Worm (Caenorhabditis elegans) whole organism, young adult: ENCODE data around the gene F22F7.3.

Experiments
- B0261.1 ChIP-seq: sonication (generic microtip); optimal IDR thresholded peaks from 2 replicates; lab custom pipeline; 2016; ENCODE audit warnings: mild to moderate bottlenecking, missing genetic modification characterization, moderate library complexity, missing compliant biosample characterization
- F22D6.2 ChIP-seq: sonication (generic microtip); optimal IDR thresholded peaks from 2 replicates; lab custom pipeline; 2016; ENCODE audit warnings: mild to moderate bottlenecking, missing genetic modification characterization, missing compliant biosample characterization
- F23B12.7 ChIP-seq: sonication (generic microtip); optimal IDR thresholded peaks from 2 replicates; lab custom pipeline; 2017; ENCODE audit warnings: missing genetic modification characterization, mild to moderate bottlenecking, missing compliant biosample characterization, antibody characterized with exemption, moderate library complexity; ENCODE audit not compliant: insufficient read depth
- F37B4.10 ChIP-seq: fragments of 200-800 bp; sonication (Bioruptor generic); IDR thresholded peaks from 2 replicates; pipeline ENCODE4 v1.3.6; 2022; ENCODE audit warnings: missing genetic modification characterization, missing compliant biosample characterization
- F57A8.1 ChIP-seq: fragments of 200-800 bp; sonication (Bioruptor generic); optimal IDR thresholded peaks from 2 replicates; lab custom pipeline; 2018; ENCODE audit warnings: mild to moderate bottlenecking, missing genetic modification characterization, moderate library complexity, missing compliant biosample characterization
- T26A5.8 ChIP-seq: sonication (generic microtip); optimal IDR thresholded peaks from 2 replicates; lab custom pipeline; 2016; ENCODE audit warnings: missing genetic modification characterization, missing compliant biosample characterization
- Y95B8A.8 ChIP-seq: fragments of 200-800 bp; sonication (Bioruptor generic); IDR thresholded peaks from 2 replicates; pipeline ENCODE4 v1.3.6; 2022; ENCODE audit warnings: missing genetic modification reagents, missing genetic modification characterization, missing compliant biosample characterization
- aptf-2 ChIP-seq: fragments of 200-800 bp; sonication (Bioruptor generic); conservative IDR thresholded peaks from 2 replicates; pipeline ENCODE4 v1.3.6; 2022; ENCODE audit warnings: missing genetic modification reagents, missing genetic modification characterization, missing compliant biosample characterization
- atf-7 ChIP-seq: sonication (generic microtip); optimal IDR thresholded peaks from 2 replicates; lab custom pipeline; 2017; ENCODE audit warnings: mild to moderate bottlenecking, missing genetic modification characterization, missing compliant biosample characterization
- ccch-3 ChIP-seq: fragments of 200-800 bp; sonication (Bioruptor generic); optimal IDR thresholded peaks from 2 replicates; lab custom pipeline; 2018; ENCODE audit warnings: mild to moderate bottlenecking, missing genetic modification characterization, missing compliant biosample characterization
- dpl-1 ChIP-seq: fragments of 150-350 bp; optimal IDR thresholded peaks from 2 replicates; lab custom pipeline; 2014; ENCODE audit warnings: missing biosample characterization, missing genetic modification reagents, missing genetic modification characterization
- egl-18 ChIP-seq: fragments of 200-800 bp; sonication (Bioruptor generic); IDR thresholded peaks from 2 replicates; pipeline ENCODE4 v1.3.6; 2022; ENCODE audit warnings: missing genetic modification reagents, missing genetic modification characterization, missing compliant biosample characterization
- egl-44 ChIP-seq: fragments of 200-800 bp; sonication (Bioruptor generic); IDR thresholded peaks from 2 replicates; pipeline ENCODE4 v1.3.6; 2022; ENCODE audit warnings: missing genetic modification reagents, missing genetic modification characterization, missing compliant biosample characterization
- egrh-3 ChIP-seq: fragments of 200-800 bp; sonication (Bioruptor generic); IDR thresholded peaks from 2 replicates; pipeline ENCODE4 v1.3.6; 2022; ENCODE audit warnings: missing genetic modification reagents, missing genetic modification characterization, missing compliant biosample characterization
- ets-4 ChIP-seq: fragments of 200-800 bp; sonication (Bioruptor generic); optimal IDR thresholded peaks from 2 replicates; lab custom pipeline; 2018; ENCODE audit warnings: mild to moderate bottlenecking, missing genetic modification characterization, missing compliant biosample characterization
- hlh-12 ChIP-seq: sonication (generic microtip); optimal IDR thresholded peaks from 2 replicates; lab custom pipeline; 2016; ENCODE audit warnings: missing genetic modification characterization, missing compliant biosample characterization
- hrde-1 ChIP-seq: sonication (generic microtip); optimal IDR thresholded peaks from 2 replicates; lab custom pipeline; 2016; ENCODE audit warnings: missing genetic modification characterization, mild to moderate bottlenecking, missing compliant biosample characterization, moderate library complexity, missing genotype, missing genetic modification reagents, borderline replicate concordance
- lag-1 ChIP-seq: fragments of 200-800 bp; sonication (Bioruptor generic); IDR thresholded peaks from 2 replicates; pipeline ENCODE4 v1.3.6; 2022; ENCODE audit warnings: missing genetic modification reagents, missing genetic modification characterization, missing compliant biosample characterization
- lir-1 ChIP-seq: fragments of 200-800 bp; sonication (Bioruptor generic); conservative IDR thresholded peaks from 2 replicates; pipeline ENCODE4 v1.3.6; 2022; ENCODE audit warnings: missing genetic modification reagents, missing genetic modification characterization, missing compliant biosample characterization
- lsl-1 ChIP-seq: fragments of 200-800 bp; sonication (Bioruptor generic); optimal IDR thresholded peaks from 2 replicates; lab custom pipeline; 2018; ENCODE audit warnings: mild to moderate bottlenecking, missing genetic modification characterization, moderate library complexity, missing compliant biosample characterization
- lsy-27 ChIP-seq: sonication (generic microtip); optimal IDR thresholded peaks from 2 replicates; lab custom pipeline; 2017; ENCODE audit warnings: missing genetic modification characterization, mild to moderate bottlenecking, missing compliant biosample characterization, antibody characterized with exemption, missing genotype, borderline replicate concordance; ENCODE audit not compliant: insufficient read depth
- madf-3 ChIP-seq: fragments of 200-800 bp; sonication (Bioruptor generic); IDR thresholded peaks from 2 replicates; pipeline ENCODE4 v1.3.6; 2022; ENCODE audit warnings: missing genetic modification reagents, missing genetic modification characterization, missing compliant biosample characterization
- mel-28 ChIP-seq: sonication (generic microtip); optimal IDR thresholded peaks from 2 replicates; lab custom pipeline; 2016; ENCODE audit warnings: borderline replicate concordance, mild to moderate bottlenecking, missing genetic modification characterization, missing compliant biosample characterization
- nhr-27 ChIP-seq: fragments of 200-800 bp; sonication (Bioruptor generic); optimal IDR thresholded peaks from 2 replicates; lab custom pipeline; 2018; ENCODE audit warnings: mild to moderate bottlenecking, missing genetic modification characterization, moderate library complexity, missing compliant biosample characterization
- nhr-80 ChIP-seq: sonication (generic microtip); optimal IDR thresholded peaks from 2 replicates; lab custom pipeline; 2016; ENCODE audit warnings: missing genetic modification characterization, missing compliant biosample characterization
- rcor-1 ChIP-seq: fragments of 200-800 bp; sonication (Bioruptor generic); IDR thresholded peaks from 2 replicates; pipeline ENCODE4 v1.3.6; 2022; ENCODE audit warnings: missing genetic modification reagents, missing genetic modification characterization, missing compliant biosample characterization
- snpc-1.3 ChIP-seq: sonication (generic microtip); optimal IDR thresholded peaks from 2 replicates; lab custom pipeline; 2017; ENCODE audit warnings: missing genetic modification characterization, mild to moderate bottlenecking, missing compliant biosample characterization, antibody characterized with exemption, moderate library complexity, missing genotype, missing genetic modification reagents; ENCODE audit not compliant: insufficient read depth
- snpc-3.4 ChIP-seq: sonication (generic microtip); optimal IDR thresholded peaks from 2 replicates; lab custom pipeline; 2017; ENCODE audit warnings: missing genetic modification characterization, mild to moderate bottlenecking, missing compliant biosample characterization, antibody characterized with exemption, moderate library complexity, missing genotype, missing genetic modification reagents
- tbp1 ChIP-seq: fragments of 200-800 bp; sonication (Bioruptor generic); optimal IDR thresholded peaks from 2 replicates; lab custom pipeline; 2018; ENCODE audit warnings: mild to moderate bottlenecking, missing genetic modification characterization, missing compliant biosample characterization
- tlf-1 ChIP-seq: fragments of 200-800 bp; sonication (Bioruptor generic); optimal IDR thresholded peaks from 2 replicates; lab custom pipeline; 2018; ENCODE audit warnings: mild to moderate bottlenecking, missing genetic modification characterization, missing compliant biosample characterization
- unc-130 ChIP-seq: sonication (generic microtip); optimal IDR thresholded peaks from 2 replicates; lab custom pipeline; 2016; ENCODE audit warnings: missing genetic modification reagents, missing genetic modification characterization, missing compliant biosample characterization
- xnd-1 ChIP-seq: sonication (generic microtip); optimal IDR thresholded peaks from 2 replicates; lab custom pipeline; 2016; ENCODE audit warnings: missing genotype, missing genetic modification reagents, missing genetic modification characterization, missing compliant biosample characterization
- ztf-18 ChIP-seq: sonication (generic microtip); optimal IDR thresholded peaks from 2 replicates; lab custom pipeline; 2016; ENCODE audit warnings: missing genotype, mild to moderate bottlenecking, missing genetic modification characterization, missing compliant biosample characterization
- ztf-3 ChIP-seq: fragments of 200-800 bp; sonication (Bioruptor generic); optimal IDR thresholded peaks from 2 replicates; lab custom pipeline; 2018; ENCODE audit warnings: mild to moderate bottlenecking, missing genetic modification characterization, missing compliant biosample characterization

Gene F22F7.3

DNA sequence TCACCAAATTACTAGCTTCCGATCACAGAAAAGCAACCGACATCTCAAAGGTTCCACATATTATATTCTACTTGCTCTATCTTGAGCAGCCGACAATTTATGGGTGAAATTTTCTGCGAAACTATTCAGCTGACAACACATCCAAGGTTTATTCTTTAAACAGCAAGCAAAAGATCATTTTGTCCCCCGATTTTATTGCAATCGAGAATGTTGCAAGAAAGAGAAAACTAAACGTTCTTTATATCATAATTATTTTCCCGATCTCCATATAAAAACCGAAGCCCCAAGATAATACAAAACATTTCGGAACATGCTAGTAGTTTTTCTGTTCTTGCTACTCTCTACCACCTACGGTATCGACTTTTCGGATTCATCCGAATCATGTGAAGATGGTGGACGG lies 14.7 kb upstream of the F22F7.3 start, which contains the start of gene clec-207:
Gene clec-207 (plus strand): TSS at position 301 of the 400 bp plus-strand sequence.
- TF ChIP-seq ccch-3 (GFP tag; lab: Kevin White, UChicago) (no peak), ztf-3 (GFP tag; lab: Kevin White, UChicago) (no peak), lsy-27 (tag; lab: Kevin White, UChicago) (no peak), Y95B8A.8 (GFP tag; lab: Robert Waterston, UW) (no peak), aptf-2 (no peak), xnd-1 (tag; lab: Kevin White, UChicago) (no peak), ztf-18 (tag; lab: Kevin White, UChicago) (no peak), madf-3 (GFP tag; lab: Robert Waterston, UW) (no peak), snpc-1.3 (no peak), nhr-27 (tag; lab: Kevin White, UChicago) (no peak), B0261.1 (tag; lab: Kevin White, UChicago) (no peak), lag-1 (no peak), T26A5.8 (no peak), ets-4 (GFP tag; lab: Kevin White, UChicago) (no peak), nhr-80 (tag; lab: Kevin White, UChicago) (no peak)

DNA sequence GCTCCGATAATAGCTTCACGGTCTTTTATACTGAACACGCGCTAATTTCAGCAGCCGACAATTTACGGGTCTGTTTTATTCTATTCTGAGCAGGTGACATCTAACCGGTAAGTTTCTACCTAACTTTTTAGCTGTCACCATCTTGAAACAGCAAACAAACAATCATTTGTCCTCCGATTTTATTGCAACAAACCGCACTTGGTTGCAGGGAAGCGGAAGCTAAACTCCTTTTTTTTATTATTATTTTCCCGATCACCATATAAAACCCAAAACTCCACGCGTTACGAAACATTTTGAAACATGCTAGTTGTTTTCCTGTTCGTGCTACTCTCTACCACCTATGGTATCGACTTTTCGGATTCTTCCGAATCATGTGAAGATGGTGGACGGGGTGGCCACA lies 12.8 kb upstream of the F22F7.3 start, which contains the start of gene clec-208:
Gene clec-208 (plus strand): TSS at position 301 of the 400 bp plus-strand sequence.
- TF ChIP-seq F37B4.10 (GFP tag; lab: Robert Waterston, UW) (no peak), F22D6.2 (no peak)

DNA sequence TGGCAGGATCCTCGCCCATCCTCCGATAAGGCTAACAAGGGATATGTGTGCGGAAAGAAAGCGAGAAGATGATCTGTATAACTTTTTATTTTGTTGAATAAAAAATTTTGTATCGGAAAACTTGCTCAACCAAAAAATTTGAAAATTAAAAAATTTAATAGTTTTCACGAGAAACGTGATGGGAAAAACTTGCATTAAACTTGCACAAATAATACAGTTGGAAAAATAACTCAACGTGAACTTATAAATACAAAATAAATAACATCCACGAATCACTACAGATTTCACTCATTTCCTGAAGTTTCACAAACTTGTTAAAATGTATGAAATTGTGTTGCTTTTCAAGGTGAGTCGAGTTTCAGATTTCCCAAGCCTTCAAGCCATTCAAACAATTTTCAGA lies 11.4 kb upstream of the F22F7.3 start, which contains the start of gene F36F12.7:
Gene F36F12.7 (plus strand): TSS at position 301 of the 400 bp plus-strand sequence.
- TF ChIP-seq tlf-1 (GFP tag; lab: Kevin White, UChicago) (no peak), F23B12.7 (tag; lab: Kevin White, UChicago) (no peak), Y95B8A.8 (GFP tag; lab: Robert Waterston, UW) (no peak), lsl-1 (GFP tag; lab: Kevin White, UChicago) (no peak), mel-28 (tag; lab: Kevin White, UChicago) (no peak), hrde-1 (tag; lab: Kevin White, UChicago) (no peak), lir-1 (GFP tag; lab: Robert Waterston, UW) (no peak), F57A8.1 (GFP tag; lab: Kevin White, UChicago) (no peak), hlh-12 (tag; lab: Kevin White, UChicago) (no peak)

DNA sequence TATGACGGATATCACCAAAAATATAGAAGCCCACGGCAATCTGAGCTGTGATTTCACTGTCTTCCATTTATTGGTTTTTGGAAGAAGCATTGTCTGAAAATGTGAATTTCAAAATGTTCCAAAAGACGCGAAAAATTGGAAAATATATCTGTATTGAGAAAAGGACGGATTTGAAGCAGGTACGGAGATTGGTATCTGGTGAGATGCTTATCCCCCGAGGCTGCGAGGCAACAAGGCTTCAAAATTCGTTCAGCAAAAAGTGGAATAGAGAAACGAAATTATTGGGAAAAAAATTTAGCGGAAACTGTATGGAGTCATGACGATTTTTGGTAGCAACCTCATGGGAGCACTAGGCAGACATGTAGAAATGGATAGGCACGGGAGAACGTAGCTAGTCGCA lies 7.3 kb upstream of the F22F7.3 start, which contains the start of gene F36F12.1:
Gene F36F12.1 (minus strand): TSS at position 101 of the 400 bp plus-strand sequence.
- no peak for TF ChIP-seq unc-130 (GFP tag; lab: Kevin White, UChicago)
- no peak for TF ChIP-seq rcor-1 (GFP tag; lab: Robert Waterston, UW)
- TF ChIP-seq snpc-3.4 (tag; lab: Kevin White, UChicago) = no peak
- no peak for TF ChIP-seq lsy-27 (tag; lab: Kevin White, UChicago)
- TF ChIP-seq nhr-80 (tag; lab: Kevin White, UChicago) = no peak
- no peak for TF ChIP-seq hrde-1 (tag; lab: Kevin White, UChicago)
- TF ChIP-seq lag-1 = no peak

DNA sequence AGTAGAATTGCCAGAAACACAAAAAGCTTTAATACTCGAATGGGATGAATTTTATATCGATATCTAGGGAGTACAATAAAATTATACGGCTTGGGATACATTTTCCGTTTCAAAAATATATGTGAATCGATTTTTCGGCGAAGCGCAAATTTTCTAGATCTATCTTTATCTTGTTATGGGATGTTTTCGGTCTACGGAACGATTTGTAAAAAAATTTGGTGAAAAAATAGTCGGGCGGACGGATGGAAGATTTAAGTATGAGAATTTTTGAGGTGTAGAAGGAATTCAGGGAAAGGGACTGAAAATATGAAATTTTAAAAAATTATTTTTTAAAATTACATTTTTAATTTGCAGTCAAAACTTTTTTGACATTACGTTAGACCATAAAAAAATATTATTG lies 4.5 kb upstream of the F22F7.3 start, which contains the start of gene F22F7.4:
Gene F22F7.4 (minus strand): TSS at position 101 of the 400 bp plus-strand sequence.
- TF ChIP-seq snpc-3.4 (tag; lab: Kevin White, UChicago) (no peak), egl-18 (GFP tag; lab: Robert Waterston, UW) (no peak), egrh-3 (GFP tag; lab: Robert Waterston, UW) (no peak), dpl-1 (GFP tag; lab: Kevin White, UChicago) (no peak), egl-44 (no peak), atf-7 (tag; lab: Kevin White, UChicago) (no peak), tbp1 (GFP tag; lab: Kevin White, UChicago) (no peak), F23B12.7 (tag; lab: Kevin White, UChicago) (no peak)
